Fruit fly (Drosophila melanogaster): Measurements from ENCODE around the gene comt.

The comt gene

DNA sequence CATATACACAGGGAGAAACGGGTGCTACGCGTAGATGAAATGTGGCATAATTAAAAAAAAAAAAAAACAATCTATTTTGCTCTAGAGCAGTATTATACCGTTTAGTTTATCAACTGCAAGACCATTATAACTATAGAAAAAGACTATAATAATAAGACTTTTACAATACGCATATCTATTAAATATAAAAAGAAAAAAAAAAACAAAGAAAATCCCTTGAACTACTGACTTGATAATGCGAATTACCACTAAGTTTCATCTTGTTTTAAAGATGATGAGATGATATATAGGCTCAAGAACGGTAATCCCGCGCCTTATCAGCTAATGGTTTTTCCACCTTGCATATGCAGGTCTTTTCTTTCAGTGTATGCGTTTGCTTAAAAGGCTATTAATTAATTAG lies 48.4 kb downstream of the comt start (continued):
- TF ChIP-seq CG7963 (GFP tag; IDR thresholded peaks at IDR 0.05; ENCODE audit: partially characterized antibody): no peak
- no peak for TF ChIP-seq Fer1 (GFP tag; optimal IDR thresholded peaks at IDR 0.05)
- TF ChIP-seq Nf-YB (GFP tag; optimal IDR thresholded peaks at IDR 0.05): no peak
- TF ChIP-seq CG7745 (tag; optimal IDR thresholded peaks at IDR 0.05): no peak
- no peak for TF ChIP-seq CG9797 (GFP tag; optimal IDR thresholded peaks at IDR 0.05)
- no peak for TF ChIP-seq prd (optimal IDR thresholded peaks at IDR 0.05)
- TF ChIP-seq prd (GFP tag; IDR thresholded peaks at IDR 0.05): peak; percentile 32; the same call in 1 of the 3 replicates
- TF ChIP-seq Lhr (GFP tag; optimal IDR thresholded peaks at IDR 0.05): no peak
- TF ChIP-seq CG4820 (GFP tag; optimal IDR thresholded peaks at IDR 0.05): no peak
- no peak for TF ChIP-seq CG6854 (GFP tag; optimal IDR thresholded peaks at IDR 0.05)
- TF ChIP-seq CG4360 (GFP tag; IDR thresholded peaks at IDR 0.05): no peak
- TF ChIP-seq ranshi (GFP tag; IDR thresholded peaks at IDR 0.05): no peak
- TF ChIP-seq Atf6 (GFP tag; IDR thresholded peaks at IDR 0.05): no peak
- TF ChIP-seq HmgZ (tag; optimal IDR thresholded peaks at IDR 0.05): no peak
- TF ChIP-seq twi (tag; optimal IDR thresholded peaks at IDR 0.05): no peak
- TF ChIP-seq gcm2 (GFP tag; optimal IDR thresholded peaks at IDR 0.05): no peak
- TF ChIP-seq Opbp (GFP tag; IDR thresholded peaks at IDR 0.05; ENCODE audit: partially characterized antibody): no peak
- TF ChIP-seq CG15073 (GFP tag; optimal IDR thresholded peaks at IDR 0.05): no peak
- TF ChIP-seq Elba2 (GFP tag; optimal IDR thresholded peaks at IDR 0.05): no peak
- TF ChIP-seq amos (GFP tag; IDR thresholded peaks at IDR 0.05; ENCODE audit: partially characterized antibody): no peak
- TF ChIP-seq CG12391 (tag; optimal IDR thresholded peaks at IDR 0.05): peak; percentile 32
- no peak for TF ChIP-seq CG8478 (optimal IDR thresholded peaks at IDR 0.05)
- peak; percentile 33 for TF ChIP-seq org-1 (GFP tag; optimal IDR thresholded peaks at IDR 0.05)
- no peak for TF ChIP-seq bigmax (GFP tag; optimal IDR thresholded peaks at IDR 0.05)
- no peak for TF ChIP-seq Dll (GFP tag; IDR thresholded peaks at IDR 0.05; ENCODE audit: partially characterized antibody)
- TF ChIP-seq Fer3 (tag; optimal IDR thresholded peaks at IDR 0.05): no peak
- no peak for TF ChIP-seq pnt (GFP tag; optimal IDR thresholded peaks at IDR 0.05)
- no peak for TF ChIP-seq bab2 (GFP tag; optimal IDR thresholded peaks at IDR 0.05)
- TF ChIP-seq CG34376 (GFP tag; optimal IDR thresholded peaks at IDR 0.05): no peak
- TF ChIP-seq CG9932 (GFP tag; IDR thresholded peaks at IDR 0.05): no peak
- no peak for TF ChIP-seq CG4328 (GFP tag; optimal IDR thresholded peaks at IDR 0.05)
- TF ChIP-seq Dad (GFP tag; optimal IDR thresholded peaks at IDR 0.05): no peak
- no peak for TF ChIP-seq jing (GFP tag; optimal IDR thresholded peaks at IDR 0.05)
- no peak for TF ChIP-seq CG16815 (GFP tag; optimal IDR thresholded peaks at IDR 0.05)
- no peak for TF ChIP-seq CG10147 (GFP tag; optimal IDR thresholded peaks at IDR 0.05)
- TF ChIP-seq H2.0 (GFP tag; IDR thresholded peaks at IDR 0.05): no peak
- no peak for TF ChIP-seq unc-4 (GFP tag; IDR thresholded peaks at IDR 0.05; ENCODE audit: partially characterized antibody)
- TF ChIP-seq Lim3 (GFP tag; IDR thresholded peaks at IDR 0.05): no peak
- no peak for TF ChIP-seq CG12744 (GFP tag; optimal IDR thresholded peaks at IDR 0.05)
- TF ChIP-seq CG13894 (tag; optimal IDR thresholded peaks at IDR 0.05): no peak
- TF ChIP-seq pfk (GFP tag; optimal IDR thresholded peaks at IDR 0.05): no peak
- no peak for TF ChIP-seq CG42726 (GFP tag; IDR thresholded peaks at IDR 0.05; ENCODE audit: partially characterized antibody)
- TF ChIP-seq CG32772 (GFP tag; IDR thresholded peaks at IDR 0.05): no peak
- TF ChIP-seq CHES-1-like (GFP tag; optimal IDR thresholded peaks at IDR 0.05): no peak
- TF ChIP-seq CG2199 (GFP tag; IDR thresholded peaks at IDR 0.05): no peak
- no peak for TF ChIP-seq gcm (GFP tag; optimal IDR thresholded peaks at IDR 0.05)
- no peak for TF ChIP-seq lbe (GFP tag; optimal IDR thresholded peaks at IDR 0.05)
- peak; percentile 38 for TF ChIP-seq Meics (GFP tag; optimal IDR thresholded peaks at IDR 0.05)
- no peak for TF ChIP-seq knrl (GFP tag; IDR thresholded peaks at IDR 0.05; ENCODE audit: partially characterized antibody)
- TF ChIP-seq nau (GFP tag; optimal IDR thresholded peaks at IDR 0.05): no peak
- TF ChIP-seq CG3995 (GFP tag; optimal IDR thresholded peaks at IDR 0.05): no peak
- no peak for TF ChIP-seq usp (GFP tag; optimal IDR thresholded peaks at IDR 0.05)
